Worm (Caenorhabditis elegans): ENCODE results near the gene C29F9.5.

ce11 chrIII:132118-132517, 14.8 kb downstream of the C29F9.5 start, which contains the start of gene pals-22:
- TF ChIP-seq pha-4 (tag; optimal IDR thresholded peaks at IDR 0.05) (no peak), nhr-237 (tag; optimal IDR thresholded peaks at IDR 0.05) (no peak), mls-2 (tag; optimal IDR thresholded peaks at IDR 0.05) (no peak), unc-62 (GFP tag; optimal IDR thresholded peaks at IDR 0.05) (no peak), sptf-1 (tag; optimal IDR thresholded peaks at IDR 0.05) (no peak), unc-39 (tag; optimal IDR thresholded peaks at IDR 0.05) (no peak), mep-1 (tag; optimal IDR thresholded peaks at IDR 0.05) (no peak)

All from whole organism, mixed stage, embryonic.